Fruit fly (Drosophila melanogaster): ENCODE results near the gene CG4896.

DNA sequence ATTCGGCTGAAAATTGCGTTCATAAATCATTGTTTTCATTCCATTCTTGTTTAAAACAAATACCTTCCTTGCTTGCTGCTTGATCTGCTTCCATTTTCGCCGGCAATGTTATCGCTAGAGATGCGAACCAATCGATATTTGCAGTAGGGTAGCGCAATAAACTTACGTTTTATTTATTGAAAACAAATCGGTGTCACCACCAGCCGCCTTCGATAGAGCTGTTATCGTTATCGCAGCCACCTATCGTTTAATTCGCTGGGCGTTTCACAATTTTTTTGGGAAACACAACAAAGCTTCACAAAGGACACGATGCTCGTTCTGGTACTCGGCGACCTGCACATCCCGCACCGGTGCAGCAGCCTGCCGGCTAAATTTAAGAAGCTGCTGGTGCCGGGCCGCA is 26.9 kb upstream of the CG4896 start, which contains the start of the genes Tfb4 and Vps29:
- TF ChIP-seq br (GFP tag; optimal IDR thresholded peaks at IDR 0.05) = peak; percentile 74
- TF ChIP-seq fru (GFP tag; optimal IDR thresholded peaks at IDR 0.05) = no peak
- TF ChIP-seq N (GFP tag; optimal IDR thresholded peaks at IDR 0.05) = no peak
- no peak for TF ChIP-seq usp (GFP tag; optimal IDR thresholded peaks at IDR 0.05)
- no peak for TF ChIP-seq Hr78 (GFP tag; optimal IDR thresholded peaks at IDR 0.05)
- no peak for TF ChIP-seq Dfd (GFP tag; optimal IDR thresholded peaks at IDR 0.05)
- TF ChIP-seq Myc (optimal IDR thresholded peaks at IDR 0.05) = no peak
- peak; percentile 7 for TF ChIP-seq sv (GFP tag; optimal IDR thresholded peaks at IDR 0.05)
- TF ChIP-seq dmrt93B (GFP tag; optimal IDR thresholded peaks at IDR 0.05) = no peak
- TF ChIP-seq lola (GFP tag; optimal IDR thresholded peaks at IDR 0.05) = no peak
- no peak for TF ChIP-seq woc (GFP tag; optimal IDR thresholded peaks at IDR 0.05)
- no peak for TF ChIP-seq Jra (GFP tag; optimal IDR thresholded peaks at IDR 0.05)
- peak; percentile 43 for TF ChIP-seq psq (GFP tag; optimal IDR thresholded peaks at IDR 0.05)
- peak; percentile 67 for TF ChIP-seq ey (GFP tag; optimal IDR thresholded peaks at IDR 0.05)
